Fruit fly (Drosophila melanogaster) whole organism: Measurements from ENCODE around the gene CG32568.

Experiments
- CG8478 ChIP-seq: fragments of >200 bp; optimal IDR thresholded peaks from 2 replicates; lab custom pipeline; 2018; ENCODE audit warnings: inconsistent platforms
- pan ChIP-seq: fragments of >200 bp; optimal IDR thresholded peaks from 2 replicates; lab custom pipeline; 2017
- psq ChIP-seq: fragments of >200 bp; optimal IDR thresholded peaks from 2 replicates; lab custom pipeline; 2017
- usp ChIP-seq: fragments of >200 bp; optimal IDR thresholded peaks from 2 replicates; lab custom pipeline; 2017; ENCODE audit warnings: missing biosample characterization, missing genetic modification characterization, mixed read lengths

dm6 chrX:16750712-16751578, 10.2 kb downstream of the CG32568 start:
- TF ChIP-seq pan (no peak), CG8478 (lab: Kevin White, UChicago) (no peak), usp (GFP tag; lab: Kevin White, UChicago) (no peak), psq (lab: Kevin White, UChicago) (no peak)
